Worm (Caenorhabditis elegans): ENCODE measurements around the gene nlp-68.

DNA sequence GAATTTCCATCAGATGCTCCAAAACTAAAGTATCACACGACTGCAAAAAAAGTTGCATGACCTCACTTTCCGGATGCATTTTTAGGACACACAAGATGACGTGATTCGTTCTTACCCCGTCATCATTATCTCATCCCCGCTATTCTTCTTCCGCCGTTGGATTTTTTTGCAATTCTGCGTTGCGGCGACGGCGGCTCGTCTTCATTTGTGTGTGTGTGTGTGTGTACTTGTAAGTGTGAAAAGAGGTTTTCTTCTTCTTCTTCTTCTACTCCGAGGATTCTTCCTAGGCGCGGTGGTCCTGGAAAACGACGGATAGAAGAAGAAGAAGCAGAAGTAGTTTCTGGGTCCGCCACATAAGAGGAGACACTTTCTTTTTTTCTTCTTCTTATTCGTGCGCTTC is 23.2 kb downstream of the nlp-68 start:
- TF ChIP-seq aly-1 (tag; optimal IDR thresholded peaks at IDR 0.05), result no peak
- no peak for TF ChIP-seq flt-1 (GFP tag; IDR thresholded peaks at IDR 0.05)
- TF ChIP-seq pes-1 (GFP tag; IDR thresholded peaks at IDR 0.05), result no peak
- no peak for TF ChIP-seq ama-1 (optimal IDR thresholded peaks at IDR 0.05)
- no peak for TF ChIP-seq tbx-11 (GFP tag; IDR thresholded peaks at IDR 0.05)
